Fruit fly (Drosophila melanogaster): ENCODE data around the gene wake.

The wake gene

DNA sequence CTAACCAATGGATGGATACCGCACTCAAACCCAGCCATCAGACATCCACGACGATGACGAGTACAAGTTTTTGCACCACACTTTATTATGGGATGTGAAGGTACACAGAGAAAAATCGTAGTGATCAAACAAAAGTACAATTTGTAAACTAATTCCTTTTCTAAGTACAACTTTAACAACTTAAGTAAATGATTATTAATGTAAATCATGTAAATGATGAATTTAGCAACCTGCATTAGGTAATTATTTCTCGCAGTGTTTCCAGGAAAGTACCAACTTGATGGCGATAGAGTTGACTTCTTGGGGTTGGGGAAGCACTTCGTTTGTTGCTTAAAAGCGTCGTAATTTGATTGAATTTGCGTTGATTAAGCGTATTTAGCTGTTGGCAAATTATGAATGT, 23.5 kb downstream of the wake start (continued):
- TF ChIP-seq Sox100B (GFP tag; optimal IDR thresholded peaks at IDR 0.05) (peak; percentile 39), CG4404 (GFP tag; IDR thresholded peaks at IDR 0.05) (peak; percentile 47), CG6854 (GFP tag; optimal IDR thresholded peaks at IDR 0.05) (peak; percentile 50), Aef1 (GFP tag; IDR thresholded peaks at IDR 0.05) (peak; percentile 41; the same call in 1 of the 3 replicates), CG2712 (tag; optimal IDR thresholded peaks at IDR 0.05) (peak; percentile 60), CG4328 (GFP tag; optimal IDR thresholded peaks at IDR 0.05) (no peak), Hey (tag; optimal IDR thresholded peaks at IDR 0.05) (no peak), CG6272 (GFP tag; IDR thresholded peaks at IDR 0.05) (no peak), CG9609 (GFP tag; optimal IDR thresholded peaks at IDR 0.05) (no peak), onecut (GFP tag; IDR thresholded peaks at IDR 0.05) (peak; percentile 48; the same call in 1 of the 2 replicates), CG15269 (tag; optimal IDR thresholded peaks at IDR 0.05) (peak; percentile 75), CG9797 (GFP tag; optimal IDR thresholded peaks at IDR 0.05) (no peak), ro (GFP tag; IDR thresholded peaks at IDR 0.05) (no peak), CG15696 (tag; optimal IDR thresholded peaks at IDR 0.05) (no peak), CG32532 (GFP tag; IDR thresholded peaks at IDR 0.05) (peak; percentile 60; the same call in 1 of the 2 replicates), CG9727 (GFP tag; optimal IDR thresholded peaks at IDR 0.05) (peak; percentile 55), Ets65A (GFP tag) (peak; percentile 93), wek (GFP tag; optimal IDR thresholded peaks at IDR 0.05) (no peak), fd64A (GFP tag; optimal IDR thresholded peaks at IDR 0.05) (no peak), CG9817 (tag; optimal IDR thresholded peaks at IDR 0.05) (peak; percentile 70), ATbp (GFP tag; optimal IDR thresholded peaks at IDR 0.05) (peak; percentile 49), gt (GFP tag; IDR thresholded peaks at IDR 0.05) (no peak), Lhr (GFP tag; optimal IDR thresholded peaks at IDR 0.05) (peak; percentile 5), Stat92E (GFP tag; optimal IDR thresholded peaks at IDR 0.05) (no peak), H15 (GFP tag; IDR thresholded peaks at IDR 0.05) (0 out of 3 replicates have a peak, but pooled peaks have one; percentile 50), CG13775 (GFP tag; optimal IDR thresholded peaks at IDR 0.05) (peak; percentile 53), GATAe (GFP tag; conservative IDR thresholded peaks at IDR 0.05) (no peak; the same call in 1 of the 2 replicates), CG12236 (GFP tag; optimal IDR thresholded peaks at IDR 0.05) (no peak), gfzf (GFP tag; optimal IDR thresholded peaks at IDR 0.05) (no peak), maf-S (GFP tag; optimal IDR thresholded peaks at IDR 0.05) (no peak), Xrp1 (GFP tag; IDR thresholded peaks at IDR 0.05) (no peak; the same call in 1 of the 2 replicates), Adf1 (GFP tag; IDR thresholded peaks at IDR 0.05) (peak; percentile 57), shn (GFP tag; optimal IDR thresholded peaks at IDR 0.05) (no peak), CG31365 (tag; optimal IDR thresholded peaks at IDR 0.05) (no peak), wor (GFP tag; IDR thresholded peaks at IDR 0.05) (peak; percentile 61), Atf6 (GFP tag; IDR thresholded peaks at IDR 0.05) (peak; percentile 85), Max (GFP tag; optimal IDR thresholded peaks at IDR 0.05) (peak; percentile 23), lmd (GFP tag; IDR thresholded peaks at IDR 0.05) (peak; percentile 62), Oli (tag; optimal IDR thresholded peaks at IDR 0.05) (peak; percentile 73), crol (GFP tag; IDR thresholded peaks at IDR 0.05) (no peak), lov (optimal IDR thresholded peaks at IDR 0.05) (no peak), lov (GFP tag; IDR thresholded peaks at IDR 0.05) (no peak), pzg (GFP tag; optimal IDR thresholded peaks at IDR 0.05) (no peak), CG16815 (GFP tag; optimal IDR thresholded peaks at IDR 0.05) (peak; percentile 59), tap (tag; optimal IDR thresholded peaks at IDR 0.05) (peak; percentile 55), CG10321 (GFP tag; IDR thresholded peaks at IDR 0.05) (0 out of 2 replicates have a peak, but pooled peaks have one; percentile 28), CG3065 (GFP tag; optimal IDR thresholded peaks at IDR 0.05) (no peak), dmrt99B (tag; optimal IDR thresholded peaks at IDR 0.05) (peak; percentile 79), Ets97D (GFP tag; optimal IDR thresholded peaks at IDR 0.05) (no peak), CG9437 (GFP tag; optimal IDR thresholded peaks at IDR 0.05) (peak; percentile 34), CG32772 (GFP tag; IDR thresholded peaks at IDR 0.05) (no peak), gcm2 (GFP tag; optimal IDR thresholded peaks at IDR 0.05) (no peak)
